Fruit fly (Drosophila melanogaster) whole organism, prepupa: ENCODE results near the gene robl62A.

Experiments used
- CG10631 ChIP-seq: fragments of 200-800 bp; sonication (Bioruptor generic); optimal IDR thresholded peaks from 2 replicates; lab custom pipeline; 2016; ENCODE audit warnings: missing biosample characterization, missing genetic modification characterization
- CG10669 ChIP-seq: fragments of 200-800 bp; sonication (Bioruptor generic); optimal IDR thresholded peaks from 3 replicates; lab custom pipeline; 2018; ENCODE audit warnings: missing biosample characterization, mild to moderate bottlenecking, missing genetic modification characterization, moderate library complexity
- CG11294 ChIP-seq: fragments of 200-800 bp; sonication (Bioruptor generic); IDR thresholded peaks from 2 replicates; pipeline ENCODE4 v1.3.6; 2022; ENCODE audit warnings: missing biosample characterization, missing genetic modification characterization
- CG11762 ChIP-seq: fragments of 200-800 bp; sonication (Bioruptor generic); optimal IDR thresholded peaks from 3 replicates; lab custom pipeline; 2016; ENCODE audit warnings: missing biosample characterization, missing genetic modification characterization; ENCODE audit not compliant: insufficient read depth
- CG15336 ChIP-seq: fragments of 200-800 bp; sonication (Bioruptor generic); IDR thresholded peaks from 2 replicates; pipeline ENCODE4 v1.3.6; 2022; ENCODE audit warnings: missing biosample characterization, missing genetic modification characterization
- CG1621 ChIP-seq: fragments of 200-800 bp; sonication (Bioruptor generic); optimal IDR thresholded peaks from 3 replicates; lab custom pipeline; 2018; ENCODE audit warnings: missing biosample characterization, mild to moderate bottlenecking, missing genetic modification characterization
- CG16779 ChIP-seq: fragments of 200-800 bp; sonication (Bioruptor generic); optimal IDR thresholded peaks from 3 replicates; lab custom pipeline; 2017; ENCODE audit warnings: missing biosample characterization, mild to moderate bottlenecking, missing genetic modification characterization
- CG3032 ChIP-seq: fragments of 200-800 bp; optimal IDR thresholded peaks from 2 replicates; lab custom pipeline; 2019; ENCODE audit warnings: missing biosample characterization, mild to moderate bottlenecking, missing genetic modification characterization, moderate library complexity
- CG31627 ChIP-seq: fragments of 200-800 bp; sonication (Bioruptor generic); optimal IDR thresholded peaks from 3 replicates; lab custom pipeline; 2016; ENCODE audit warnings: missing biosample characterization, missing genetic modification characterization
- CG32006 ChIP-seq: fragments of 200-800 bp; sonication (Bioruptor generic); optimal IDR thresholded peaks from 3 replicates; lab custom pipeline; 2017; ENCODE audit warnings: missing biosample characterization, mild to moderate bottlenecking, missing genetic modification characterization
- CG4318 ChIP-seq: fragments of 200-800 bp; sonication (Bioruptor generic); optimal IDR thresholded peaks from 3 replicates; lab custom pipeline; 2017; ENCODE audit warnings: missing biosample characterization, mild to moderate bottlenecking, missing genetic modification characterization
- CG6163 ChIP-seq: fragments of 200-800 bp; sonication (Bioruptor generic); IDR thresholded peaks from 3 replicates; pipeline ENCODE4 v1.3.6; 2022; ENCODE audit warnings: missing biosample characterization, missing genetic modification characterization
- CG6792 ChIP-seq: fragments of 200-800 bp; sonication (Bioruptor generic); optimal IDR thresholded peaks from 3 replicates; lab custom pipeline; 2016; ENCODE audit warnings: missing biosample characterization, missing genetic modification characterization
- CG6808 ChIP-seq: fragments of 200-800 bp; sonication (Bioruptor generic); optimal IDR thresholded peaks from 3 replicates; lab custom pipeline; 2017; ENCODE audit warnings: missing biosample characterization, missing genetic modification characterization, mild to moderate bottlenecking, moderate library complexity, missing genetic modification reagents
- CG6854 ChIP-seq: fragments of 200-800 bp; sonication (Bioruptor generic); optimal IDR thresholded peaks from 2 replicates; lab custom pipeline; 2017; ENCODE audit warnings: missing biosample characterization, mild to moderate bottlenecking, missing genetic modification characterization
- CG7368 ChIP-seq: fragments of 200-800 bp; sonication (Bioruptor generic); optimal IDR thresholded peaks from 3 replicates; lab custom pipeline; 2016; ENCODE audit warnings: missing biosample characterization, missing genetic modification characterization
- CG8119 ChIP-seq: fragments of 200-800 bp; sonication (Bioruptor generic); IDR thresholded peaks from 3 replicates; pipeline ENCODE4 v1.3.6; 2022; ENCODE audit warnings: missing biosample characterization, missing genetic modification characterization
- CG8319 ChIP-seq: fragments of 200-800 bp; sonication (Bioruptor generic); optimal IDR thresholded peaks from 3 replicates; lab custom pipeline; 2016; ENCODE audit warnings: missing biosample characterization, missing genetic modification characterization
- CG8632 ChIP-seq: fragments of 200-800 bp; sonication (Bioruptor generic); optimal IDR thresholded peaks from 3 replicates; lab custom pipeline; 2016; ENCODE audit warnings: missing biosample characterization, missing genetic modification characterization
- CG9139 ChIP-seq: fragments of 200-800 bp; sonication (Bioruptor generic); optimal IDR thresholded peaks from 3 replicates; lab custom pipeline; 2017; ENCODE audit warnings: missing biosample characterization, mild to moderate bottlenecking, missing genetic modification characterization
- Eip75B ChIP-seq: fragments of 200-800 bp; sonication (Bioruptor generic); optimal IDR thresholded peaks from 3 replicates; lab custom pipeline; 2016; ENCODE audit warnings: missing biosample characterization, missing genetic modification characterization
- Eip78C ChIP-seq: fragments of 200-800 bp; sonication (Bioruptor generic); peaks from one replicate; lab custom pipeline; 2016; ENCODE audit warnings: missing biosample characterization, missing genetic modification characterization
- Eip93F ChIP-seq: fragments of 200-800 bp; sonication (Bioruptor generic); optimal IDR thresholded peaks from 2 replicates; lab custom pipeline; 2016; ENCODE audit warnings: missing biosample characterization, mild to moderate bottlenecking, missing genetic modification characterization
- Ets96B ChIP-seq: fragments of 200-800 bp; optimal IDR thresholded peaks from 2 replicates; lab custom pipeline; 2019; ENCODE audit warnings: missing biosample characterization, mild to moderate bottlenecking, missing genetic modification characterization, moderate library complexity
- Gug ChIP-seq: fragments of 200-800 bp; sonication (Bioruptor generic); IDR thresholded peaks from 2 replicates; pipeline ENCODE4 v1.3.6; 2022; ENCODE audit warnings: missing biosample characterization, missing genetic modification characterization
- Hr38 ChIP-seq: sonication (Bioruptor generic); optimal IDR thresholded peaks from 2 replicates; lab custom pipeline; 2016; ENCODE audit warnings: missing biosample characterization, missing genetic modification characterization
- Hr39 ChIP-seq: fragments of 200-800 bp; sonication (Bioruptor generic); optimal IDR thresholded peaks from 2 replicates; lab custom pipeline; 2016; ENCODE audit warnings: missing biosample characterization, missing genetic modification characterization
- Met ChIP-seq: fragments of 200-800 bp; sonication (Bioruptor generic); optimal IDR thresholded peaks from 3 replicates; lab custom pipeline; 2016; ENCODE audit warnings: missing biosample characterization, missing genetic modification characterization
- OdsH ChIP-seq: fragments of 200-800 bp; sonication (Bioruptor generic); optimal IDR thresholded peaks from 3 replicates; lab custom pipeline; 2016; ENCODE audit warnings: missing biosample characterization, missing genetic modification characterization
- Smox ChIP-seq: fragments of 200-800 bp; sonication (Bioruptor generic); optimal IDR thresholded peaks from 3 replicates; lab custom pipeline; 2016; ENCODE audit warnings: missing biosample characterization, missing genetic modification characterization
- Sox102F ChIP-seq: fragments of 200-800 bp; sonication (Bioruptor generic); optimal IDR thresholded peaks from 2 replicates; lab custom pipeline; 2016; ENCODE audit warnings: missing biosample characterization, mild to moderate bottlenecking, missing genetic modification characterization
- Sox15 ChIP-seq: fragments of 200-800 bp; sonication (Bioruptor generic); optimal IDR thresholded peaks from 3 replicates; lab custom pipeline; 2016; ENCODE audit warnings: missing biosample characterization, missing genetic modification characterization
- achi ChIP-seq: fragments of 200-800 bp; sonication (Bioruptor generic); optimal IDR thresholded peaks from 3 replicates; lab custom pipeline; 2016; ENCODE audit warnings: missing biosample characterization, missing genetic modification characterization
- acj6 ChIP-seq: fragments of 200-800 bp; sonication (Bioruptor generic); optimal IDR thresholded peaks from 3 replicates; lab custom pipeline; 2016; ENCODE audit warnings: missing biosample characterization, missing genetic modification characterization
- cyc ChIP-seq: fragments of 200-800 bp; sonication (Bioruptor generic); optimal IDR thresholded peaks from 3 replicates; lab custom pipeline; 2016; ENCODE audit warnings: missing biosample characterization, missing genetic modification characterization
- dac ChIP-seq: fragments of 200-800 bp; sonication (Bioruptor generic); optimal IDR thresholded peaks from 2 replicates; lab custom pipeline; 2017; ENCODE audit warnings: missing biosample characterization, mild to moderate bottlenecking, missing genetic modification characterization
- dsx ChIP-seq: fragments of 200-800 bp; optimal IDR thresholded peaks from 3 replicates; lab custom pipeline; 2019; ENCODE audit warnings: missing biosample characterization, mild to moderate bottlenecking, missing genetic modification characterization, moderate library complexity; ENCODE audit not compliant: poor library complexity, severe bottlenecking
- eg ChIP-seq: fragments of 200-800 bp; sonication (Bioruptor generic); IDR thresholded peaks from 3 replicates; pipeline ENCODE4 v1.3.6; 2022; ENCODE audit warnings: missing biosample characterization, missing genetic modification characterization
- esn ChIP-seq: fragments of 200-800 bp; sonication (Bioruptor generic); optimal IDR thresholded peaks from 2 replicates; lab custom pipeline; 2016; ENCODE audit warnings: missing biosample characterization, mild to moderate bottlenecking, missing genetic modification characterization, moderate library complexity
- fd59A ChIP-seq: fragments of 200-800 bp; sonication (Bioruptor generic); optimal IDR thresholded peaks from 2 replicates; lab custom pipeline; 2017; ENCODE audit warnings: missing biosample characterization, mild to moderate bottlenecking, missing genetic modification characterization, missing genetic modification reagents
- fd85E ChIP-seq: fragments of 200-800 bp; sonication (Bioruptor generic); optimal IDR thresholded peaks from 3 replicates; lab custom pipeline; 2016; ENCODE audit warnings: missing biosample characterization, missing genetic modification characterization
- fkh ChIP-seq: fragments of 200-800 bp; sonication (Bioruptor generic); optimal IDR thresholded peaks from 3 replicates; lab custom pipeline; 2017; ENCODE audit warnings: missing biosample characterization, mild to moderate bottlenecking, missing genetic modification characterization, moderate library complexity
- lz ChIP-seq: fragments of 200-800 bp; sonication (Bioruptor generic); optimal IDR thresholded peaks from 3 replicates; lab custom pipeline; 2016; ENCODE audit warnings: missing biosample characterization, missing genetic modification characterization
- pdm3 ChIP-seq: fragments of 200-800 bp; sonication (Bioruptor generic); optimal IDR thresholded peaks from 3 replicates; lab custom pipeline; 2016; ENCODE audit warnings: missing biosample characterization, missing genetic modification characterization
- salr ChIP-seq, 2 experiments: fragments of 200-800 bp; sonication (Bioruptor generic); optimal IDR thresholded peaks; 3 replicates each; lab custom pipeline; 2016 to 2018; ENCODE audit warnings: missing biosample characterization in 2 of 2, missing genetic modification characterization in 2 of 2, mild to moderate bottlenecking in 1 of 2
- spab ChIP-seq: fragments of 200-800 bp; sonication (Bioruptor generic); optimal IDR thresholded peaks from 2 replicates; lab custom pipeline; 2017; ENCODE audit warnings: missing biosample characterization, mild to moderate bottlenecking, missing genetic modification characterization, missing genetic modification reagents
- ss ChIP-seq, 2 experiments: fragments of 200-800 bp; sonication (Bioruptor generic); optimal IDR thresholded peaks; 2 replicates in 1 of 2; 3 replicates in 1 of 2; lab custom pipeline; 2017 to 2018; ENCODE audit warnings: mild to moderate bottlenecking in 2 of 2, missing biosample characterization in 2 of 2, missing genetic modification characterization in 2 of 2, moderate library complexity in 1 of 2
- svp ChIP-seq: fragments of 200-800 bp; sonication (Bioruptor generic); peaks from one replicate; lab custom pipeline; 2016; ENCODE audit warnings: missing biosample characterization, missing genetic modification characterization
- topi ChIP-seq: fragments of 200-800 bp; sonication (Bioruptor generic); optimal IDR thresholded peaks from 3 replicates; lab custom pipeline; 2016; ENCODE audit warnings: missing biosample characterization, missing genetic modification characterization
- vri ChIP-seq: fragments of 200-800 bp; sonication (Bioruptor generic); optimal IDR thresholded peaks from 3 replicates; lab custom pipeline; 2016; ENCODE audit warnings: missing biosample characterization, mild to moderate bottlenecking, missing genetic modification characterization

Gene robl62A

DNA sequence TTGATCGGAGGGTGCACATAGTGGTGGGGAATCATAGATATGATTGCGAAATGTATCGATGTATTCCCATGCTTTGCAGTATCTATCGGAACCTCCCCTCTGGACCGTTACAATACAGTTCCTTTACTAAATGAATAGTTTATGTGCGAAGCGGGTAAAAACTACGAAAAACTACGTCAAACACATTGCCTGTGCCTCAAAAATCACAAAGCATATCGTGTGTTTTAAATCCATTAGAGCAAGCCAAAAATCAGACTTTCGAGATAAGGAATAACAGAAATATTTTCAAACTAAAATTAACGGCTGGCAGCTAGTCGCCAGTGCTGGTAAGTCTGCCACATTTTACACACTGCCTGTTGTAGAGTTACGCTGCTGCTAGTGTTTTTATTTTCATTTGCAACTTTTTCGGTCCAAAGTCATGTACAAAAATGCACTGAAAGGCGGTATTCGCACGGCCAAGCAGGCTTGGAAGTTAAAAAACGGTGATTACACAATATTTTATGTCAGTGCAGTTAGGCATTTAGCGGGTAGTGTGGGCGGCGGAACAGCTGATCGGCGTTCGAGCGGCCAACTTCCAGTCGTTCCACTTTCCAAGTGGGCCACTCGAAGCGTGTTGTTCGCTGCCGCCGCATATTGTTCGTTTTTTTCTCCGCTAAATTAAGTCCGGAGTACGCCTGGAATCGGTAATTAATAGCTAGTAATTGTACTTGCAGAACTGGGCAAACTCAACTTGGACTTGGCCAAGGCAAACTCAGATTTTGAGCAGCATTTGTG, 40.0 kb downstream of the robl62A start:
- peak; percentile 42 to 47 for TF ChIP-seq salr (GFP tag; optimal IDR thresholded peaks at IDR 0.05; lab: Kevin White, UChicago)
- TF ChIP-seq CG3032 (tag; lab: Kevin White, UChicago) = peak; percentile 10
- TF ChIP-seq Hr39 = peak; percentile 78
- peak; percentile 59 for TF ChIP-seq CG6854 (GFP tag; lab: Kevin White, UChicago)
- peak; percentile 19 for TF ChIP-seq CG6808 (GFP tag; lab: Kevin White, UChicago)
- peak; percentile 49 for TF ChIP-seq CG1621 (tag; lab: Kevin White, UChicago)
- TF ChIP-seq CG8319 (GFP tag; lab: Kevin White, UChicago) = peak; percentile 57
- TF ChIP-seq fkh (GFP tag; lab: Kevin White, UChicago) = no peak
- TF ChIP-seq CG10631 (GFP tag; lab: Kevin White, UChicago) = peak; percentile 81
- no peak for TF ChIP-seq CG16779 (tag; lab: Kevin White, UChicago)
- peak; percentile 45 for TF ChIP-seq CG9139 (GFP tag; lab: Kevin White, UChicago)
- TF ChIP-seq Smox (GFP tag; lab: Kevin White, UChicago) = peak; percentile 72
- peak; percentile 75 for TF ChIP-seq achi (GFP tag; lab: Kevin White, UChicago)
- TF ChIP-seq CG6163 (GFP tag; lab: Robert Waterston, UW) = peak; percentile 89
- peak; percentile 65 for TF ChIP-seq CG6792 (GFP tag; lab: Kevin White, UChicago)
- TF ChIP-seq acj6 (GFP tag; lab: Kevin White, UChicago) = peak; percentile 80
- peak; percentile 72 for TF ChIP-seq CG8119 (GFP tag; lab: Robert Waterston, UW)
- TF ChIP-seq Sox102F = peak; percentile 79
- TF ChIP-seq ss (GFP tag; optimal IDR thresholded peaks at IDR 0.05; lab: Kevin White, UChicago) = peak; percentile 15 to 38
- TF ChIP-seq Eip93F (GFP tag; lab: Kevin White, UChicago) = no peak
- no peak for TF ChIP-seq dsx (GFP tag; lab: Kevin White, UChicago)
- peak; percentile 44 for TF ChIP-seq Sox15 (GFP tag; lab: Kevin White, UChicago)
- TF ChIP-seq dac (GFP tag; lab: Kevin White, UChicago) = peak; percentile 49
- TF ChIP-seq CG10669 = peak; percentile 50
- TF ChIP-seq CG15336 (GFP tag; lab: Robert Waterston, UW) = peak; percentile 73
- TF ChIP-seq Eip75B = peak; percentile 60
- TF ChIP-seq esn (GFP tag; lab: Kevin White, UChicago) = peak; percentile 85
- peak; percentile 59 for TF ChIP-seq Ets96B (tag; lab: Kevin White, UChicago)
- peak; percentile 77 for TF ChIP-seq cyc (GFP tag; lab: Kevin White, UChicago)
- TF ChIP-seq Met (GFP tag; lab: Kevin White, UChicago) = peak; percentile 79
- no peak for TF ChIP-seq pdm3 (GFP tag; lab: Kevin White, UChicago)
- peak; percentile 61 for TF ChIP-seq CG11762 (GFP tag; lab: Kevin White, UChicago)
- TF ChIP-seq CG32006 (GFP tag; lab: Kevin White, UChicago) = peak; percentile 73
- TF ChIP-seq Eip78C (GFP tag; lab: Kevin White, UChicago) = peak; percentile 91
- TF ChIP-seq OdsH = peak; percentile 85
- peak; percentile 68 for TF ChIP-seq Hr38 (GFP tag; lab: Kevin White, UChicago)
- peak; percentile 64 for TF ChIP-seq vri
- TF ChIP-seq Gug (GFP tag; lab: Robert Waterston, UW) = peak; percentile 74
- peak; percentile 74 for TF ChIP-seq CG7368
- TF ChIP-seq topi (GFP tag; lab: Kevin White, UChicago) = peak; percentile 72
- peak; percentile 72 for TF ChIP-seq fd85E (GFP tag; lab: Kevin White, UChicago)
- TF ChIP-seq CG4318 (GFP tag; lab: Kevin White, UChicago) = no peak
- TF ChIP-seq CG8632 = peak; percentile 60
- TF ChIP-seq fd59A = peak; percentile 21
- TF ChIP-seq CG31627 (GFP tag; lab: Kevin White, UChicago) = peak; percentile 80
- TF ChIP-seq CG11294 = peak; percentile 56; the same call in 1 of the 2 replicates
- peak; percentile 82 for TF ChIP-seq svp
- peak; percentile 81 for TF ChIP-seq eg
- TF ChIP-seq spab = no peak
- TF ChIP-seq lz (GFP tag; lab: Kevin White, UChicago) = peak; percentile 78
